Worm (Caenorhabditis elegans) whole organism, late embryonic: ENCODE measurements around the gene gid-2.

Experiments used
- C08G9.2 ChIP-seq: sonication (generic microtip); optimal IDR thresholded peaks from 2 replicates; lab custom pipeline; 2016; ENCODE audit warnings: mild to moderate bottlenecking, missing genetic modification characterization, moderate library complexity, missing compliant biosample characterization
- K09A11.1 ChIP-seq: sonication (generic microtip); optimal IDR thresholded peaks from 2 replicates; lab custom pipeline; 2017; ENCODE audit warnings: antibody characterized with exemption, mild to moderate bottlenecking, missing genetic modification characterization, missing compliant biosample characterization; ENCODE audit not compliant: insufficient read depth
- Y22D7AL.16 ChIP-seq: sonication (generic microtip); optimal IDR thresholded peaks from 2 replicates; lab custom pipeline; 2016; ENCODE audit warnings: missing genetic modification characterization, missing compliant biosample characterization
- ama-1 ChIP-seq: fragments of 150-350 bp; optimal IDR thresholded peaks from 2 replicates; lab custom pipeline; 2014
- che-1 ChIP-seq: sonication (generic microtip); optimal IDR thresholded peaks from 2 replicates; lab custom pipeline; 2016; ENCODE audit warnings: mild to moderate bottlenecking, missing genetic modification characterization, missing compliant biosample characterization
- dmd-4 ChIP-seq: sonication (generic microtip); optimal IDR thresholded peaks from 2 replicates; lab custom pipeline; 2016; ENCODE audit warnings: borderline replicate concordance, missing genetic modification characterization, missing compliant biosample characterization
- hlh-30 ChIP-seq: sonication (generic microtip); optimal IDR thresholded peaks from 2 replicates; lab custom pipeline; 2017; ENCODE audit warnings: antibody characterized with exemption, missing genetic modification characterization, missing compliant biosample characterization; ENCODE audit not compliant: insufficient read depth
- pqm-1 ChIP-seq: sonication (generic microtip); optimal IDR thresholded peaks from 2 replicates; lab custom pipeline; 2016; ENCODE audit warnings: missing genetic modification characterization, missing compliant biosample characterization
- pros-1 ChIP-seq: fragments of 150-350 bp; optimal IDR thresholded peaks from 2 replicates; lab custom pipeline; 2014; ENCODE audit warnings: missing biosample characterization, missing genetic modification reagents, missing genetic modification characterization
- ztf-16 ChIP-seq: sonication (generic microtip); optimal IDR thresholded peaks from 2 replicates; lab custom pipeline; 2017; ENCODE audit warnings: missing genetic modification characterization, missing compliant biosample characterization

ce11 chrX:2401883-2402282 is 36.9 kb downstream of the gid-2 start, which contains the start of gene dhhc-9:
- TF ChIP-seq dmd-4 (tag; lab: Kevin White, UChicago) (no peak), hlh-30 (peak; percentile 36), ama-1 (no peak), K09A11.1 (no peak), C08G9.2 (no peak), pqm-1 (tag; lab: Kevin White, UChicago) (no peak), pros-1 (tag; lab: Kevin White, UChicago) (no peak), ztf-16 (no peak), Y22D7AL.16 (no peak), che-1 (no peak)
